Fruit fly (Drosophila melanogaster): Measurements from ENCODE around the gene Hakai.

Gene Hakai

dm6 chr2L:19537779-19538456 lies 44.4 kb downstream of the Hakai start, which contains the start of gene CG13082 (continued):
- TF ChIP-seq Chrac-16 (GFP tag; optimal IDR thresholded peaks at IDR 0.05) (peak; percentile 28), Fer1 (GFP tag; optimal IDR thresholded peaks at IDR 0.05) (no peak), Spps (tag; optimal IDR thresholded peaks at IDR 0.05) (peak; percentile 75), Sry-β (GFP tag; optimal IDR thresholded peaks at IDR 0.05) (peak; percentile 1), Hr3 (GFP tag; optimal IDR thresholded peaks at IDR 0.05) (peak; percentile 26), Hsf (GFP tag; optimal IDR thresholded peaks at IDR 0.05) (peak; percentile 51), z (GFP tag; IDR thresholded peaks at IDR 0.05) (no peak), CG13775 (GFP tag; optimal IDR thresholded peaks at IDR 0.05) (peak; percentile 54), Xrp1 (GFP tag; IDR thresholded peaks at IDR 0.05) (peak; percentile 81), vfl (GFP tag; optimal IDR thresholded peaks at IDR 0.05) (no peak), sc (optimal IDR thresholded peaks at IDR 0.05) (no peak), sc (GFP tag; optimal IDR thresholded peaks at IDR 0.05) (peak; percentile 61), Pdp1 (GFP tag; optimal IDR thresholded peaks at IDR 0.05) (peak; percentile 13 to 23), Nf-YB (GFP tag; optimal IDR thresholded peaks at IDR 0.05) (peak; percentile 24), zen (tag; optimal IDR thresholded peaks at IDR 0.05) (peak; percentile 33), sisA (GFP tag; IDR thresholded peaks at IDR 0.05) (peak; percentile 42; the same call in 1 of the 2 replicates), CG13894 (tag; optimal IDR thresholded peaks at IDR 0.05) (no peak), Ssrp (tag; optimal IDR thresholded peaks at IDR 0.05) (peak; percentile 35), CG8290 (GFP tag; optimal IDR thresholded peaks at IDR 0.05) (peak; percentile 26), CG8290 (tag; optimal IDR thresholded peaks at IDR 0.05) (no peak), bab2 (GFP tag; optimal IDR thresholded peaks at IDR 0.05) (peak; percentile 55), Asciz (GFP tag; optimal IDR thresholded peaks at IDR 0.05) (peak; percentile 39), CG32772 (GFP tag; IDR thresholded peaks at IDR 0.05) (no peak), CG17568 (GFP tag; optimal IDR thresholded peaks at IDR 0.05) (peak; percentile 5), ERR (GFP tag; optimal IDR thresholded peaks at IDR 0.05) (no peak), Sry-δ (GFP tag; optimal IDR thresholded peaks at IDR 0.05) (no peak), HLHmδ (GFP tag; optimal IDR thresholded peaks at IDR 0.05) (no peak), nerfin-2 (GFP tag; IDR thresholded peaks at IDR 0.05; ENCODE audit: partially characterized antibody) (no peak), sqz (GFP tag; optimal IDR thresholded peaks at IDR 0.05) (peak; percentile 18), CG9609 (GFP tag; optimal IDR thresholded peaks at IDR 0.05) (peak; percentile 9), Blimp-1 (GFP tag; optimal IDR thresholded peaks at IDR 0.05) (peak; percentile 87), gcm (GFP tag; optimal IDR thresholded peaks at IDR 0.05) (peak; percentile 54), CG6689 (GFP tag; IDR thresholded peaks at IDR 0.05) (peak; percentile 51; the same call in 1 of the 2 replicates)

- peak; percentile 21 for TF ChIP-seq grn (GFP tag; optimal IDR thresholded peaks at IDR 0.05)
- TF ChIP-seq Six4 (GFP tag; optimal IDR thresholded peaks at IDR 0.05): no peak
- TF ChIP-seq gsb (GFP tag; IDR thresholded peaks at IDR 0.05): no peak
- TF ChIP-seq exex (tag; optimal IDR thresholded peaks at IDR 0.05): peak; percentile 78
- peak; percentile 68 for TF ChIP-seq Hey (tag; optimal IDR thresholded peaks at IDR 0.05)
- TF ChIP-seq Hr78 (GFP tag; optimal IDR thresholded peaks at IDR 0.05): no peak
- TF ChIP-seq CG34376 (GFP tag; optimal IDR thresholded peaks at IDR 0.05): peak; percentile 35
- TF ChIP-seq sug (tag; optimal IDR thresholded peaks at IDR 0.05): peak; percentile 58
- no peak for TF ChIP-seq Sox100B (GFP tag; optimal IDR thresholded peaks at IDR 0.05)
- peak; percentile 76 for TF ChIP-seq nerfin-1 (tag; optimal IDR thresholded peaks at IDR 0.05)
- no peak for TF ChIP-seq salm (tag; optimal IDR thresholded peaks at IDR 0.05)
- no peak for TF ChIP-seq Atf3 (GFP tag; optimal IDR thresholded peaks at IDR 0.05)
- no peak for TF ChIP-seq CG10209 (GFP tag; optimal IDR thresholded peaks at IDR 0.05)
- no peak for TF ChIP-seq CG5953 (GFP tag; IDR thresholded peaks at IDR 0.05)
- no peak for TF ChIP-seq Hsf (GFP tag; optimal IDR thresholded peaks at IDR 0.05)
- TF ChIP-seq dan (GFP tag; IDR thresholded peaks at IDR 0.05): no peak
- TF ChIP-seq repo (GFP tag; optimal IDR thresholded peaks at IDR 0.05): no peak
- peak; percentile 43 for TF ChIP-seq Med (GFP tag)
- no peak for TF ChIP-seq CG3281 (GFP tag; optimal IDR thresholded peaks at IDR 0.05)
Observed at dm6 chr2L:19535234-19535633, 47.0 kb downstream of the Hakai start, which contains the start of gene CG31697. Gene CG31697, plus strand, starts transcription at chr2L:19535448.

Measured in whole organism, embryonic.